Worm (Caenorhabditis elegans) whole organism, mixed stage, embryonic: ENCODE results near the gene F17A2.16.

Source experiments
- elt-3 ChIP-seq: fragments of 150-350 bp; optimal IDR thresholded peaks from 2 replicates; lab custom pipeline; 2014; ENCODE audit warnings: missing biosample characterization, missing genetic modification characterization
- lsy-2 ChIP-seq: fragments of 150-350 bp; optimal IDR thresholded peaks from 2 replicates; lab custom pipeline; 2014; ENCODE audit warnings: missing biosample characterization, missing genetic modification characterization
- mab-5 ChIP-seq: fragments of 150-350 bp; optimal IDR thresholded peaks from 2 replicates; lab custom pipeline; 2014; ENCODE audit warnings: missing biosample characterization, missing genetic modification characterization
- mep-1 ChIP-seq: fragments of 150-350 bp; optimal IDR thresholded peaks from 2 replicates; lab custom pipeline; 2017; ENCODE audit warnings: missing biosample characterization, missing genetic modification reagents, missing genetic modification characterization, inconsistent platforms
- nhr-12 ChIP-seq: fragments of 150-350 bp; optimal IDR thresholded peaks from 2 replicates; lab custom pipeline; 2014; ENCODE audit warnings: missing biosample characterization, missing genetic modification characterization
- nhr-237 ChIP-seq: fragments of 150-350 bp; optimal IDR thresholded peaks from 2 replicates; lab custom pipeline; 2014; ENCODE audit warnings: missing biosample characterization, missing genetic modification characterization
- nhr-28 ChIP-seq: fragments of 150-350 bp; optimal IDR thresholded peaks from 2 replicates; lab custom pipeline; 2014; ENCODE audit warnings: missing biosample characterization, missing genetic modification characterization
- nhr-76 ChIP-seq: sonication (generic microtip); optimal IDR thresholded peaks from 2 replicates; lab custom pipeline; 2017; ENCODE audit warnings: missing biosample characterization, missing genetic modification characterization
- snpc-4 ChIP-seq: fragments of 150-350 bp; optimal IDR thresholded peaks from 2 replicates; lab custom pipeline; 2014; ENCODE audit warnings: missing biosample characterization, missing genetic modification characterization
- ztf-11 ChIP-seq: fragments of 150-350 bp; optimal IDR thresholded peaks from 2 replicates; lab custom pipeline; 2014; ENCODE audit warnings: missing biosample characterization, missing genetic modification characterization

DNA sequence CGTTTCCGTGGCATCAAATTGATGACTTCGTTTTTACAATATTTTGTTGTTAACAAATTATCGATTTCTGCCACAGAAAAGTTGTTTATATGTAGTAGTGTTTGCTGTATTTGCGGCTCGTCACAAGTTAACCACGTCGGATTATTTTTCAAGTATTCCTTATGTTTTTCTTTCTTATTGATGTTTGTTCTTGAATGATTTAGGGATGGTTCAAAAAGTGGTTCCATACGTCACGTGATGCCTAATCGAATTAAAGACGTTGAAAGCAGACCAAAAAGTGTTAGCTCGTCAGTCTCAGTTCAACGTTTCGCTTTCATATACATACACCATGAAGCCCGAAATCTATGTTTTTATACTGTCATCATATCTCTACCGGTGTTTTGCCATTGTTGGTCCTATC lies 22.8 kb upstream of the F17A2.16 start, which contains the start of gene lips-2:
- TF ChIP-seq lsy-2 (tag; lab: Kevin White, UChicago), result no peak
- no peak for TF ChIP-seq nhr-12
- no peak for TF ChIP-seq snpc-4 (tag; lab: Kevin White, UChicago)
- TF ChIP-seq nhr-28 (tag; lab: Kevin White, UChicago), result no peak
- no peak for TF ChIP-seq mab-5 (tag; lab: Kevin White, UChicago)
- no peak for TF ChIP-seq mep-1 (tag; lab: Kevin White, UChicago)
- no peak for TF ChIP-seq nhr-237 (tag; lab: Kevin White, UChicago)
- no peak for TF ChIP-seq elt-3 (tag; lab: Kevin White, UChicago)
- no peak for TF ChIP-seq nhr-76
- no peak for TF ChIP-seq ztf-11 (tag; lab: Kevin White, UChicago)
